Fruit fly (Drosophila melanogaster): Measurements from ENCODE around the gene Nubp2.

DNA sequence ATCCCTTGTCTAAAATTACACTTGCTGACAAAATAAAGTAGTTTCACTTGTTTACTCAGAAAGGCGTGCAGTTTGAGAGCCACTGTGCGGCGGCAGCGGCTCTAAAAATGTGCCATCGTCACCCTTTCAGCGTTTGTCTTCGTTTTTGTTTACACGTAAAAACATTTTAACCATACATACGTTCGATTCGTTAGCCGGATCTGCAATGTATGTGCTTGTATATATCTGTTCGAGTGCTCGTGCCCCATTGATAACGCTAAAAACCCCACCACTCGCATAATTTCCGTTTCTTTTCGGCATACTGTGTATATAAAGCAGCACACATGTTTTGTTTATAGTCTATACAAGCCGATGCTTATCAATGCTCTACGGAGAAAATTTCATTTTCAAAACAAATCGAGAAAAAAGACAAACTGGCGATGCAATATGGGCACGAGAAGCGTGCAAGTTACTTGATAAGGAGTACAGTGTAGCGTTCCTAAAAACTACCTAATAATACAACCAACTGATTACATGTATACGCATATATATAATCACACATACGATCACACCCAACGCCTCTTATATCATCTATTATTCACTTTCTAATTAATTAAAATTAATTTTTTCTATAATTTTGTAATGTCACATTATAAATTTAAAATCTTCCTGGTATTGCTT is 9.7 kb upstream of the Nubp2 start:
- TF ChIP-seq h (optimal IDR thresholded peaks at IDR 0.05): no peak
- no peak for TF ChIP-seq pan (optimal IDR thresholded peaks at IDR 0.05)
- TF ChIP-seq pan (GFP tag; optimal IDR thresholded peaks at IDR 0.05 in 1 of 2, IDR thresholded peaks at IDR 0.05 in 1 of 2): peak in 1 of 2 experiments; percentile 54
- no peak; the same call in 1 of the 2 replicates for TF ChIP-seq E2f2 (GFP tag; IDR thresholded peaks at IDR 0.05)
- TF ChIP-seq gsb-n (tag; optimal IDR thresholded peaks at IDR 0.05): peak; percentile 38
- peak; percentile 22 for TF ChIP-seq Abd-B (GFP tag; optimal IDR thresholded peaks at IDR 0.05)
- no peak for TF ChIP-seq CG3995 (GFP tag; optimal IDR thresholded peaks at IDR 0.05)
- no peak for TF ChIP-seq bigmax (GFP tag; optimal IDR thresholded peaks at IDR 0.05)
- TF ChIP-seq CG3838 (GFP tag; optimal IDR thresholded peaks at IDR 0.05): no peak
- TF ChIP-seq Stat92E (GFP tag; optimal IDR thresholded peaks at IDR 0.05): peak in 1 of 3 experiments; percentile 32
- no peak for TF ChIP-seq CG8478 (optimal IDR thresholded peaks at IDR 0.05)
- peak in 1 of 2 experiments; percentile 71 for TF ChIP-seq Hr51 (GFP tag; optimal IDR thresholded peaks at IDR 0.05)
- TF ChIP-seq Max (GFP tag; optimal IDR thresholded peaks at IDR 0.05): no peak

Measured in whole organism, embryonic.